Fruit fly (Drosophila melanogaster) whole organism, pupa: ENCODE results near the gene siz.

Experiments used
- CG13204 ChIP-seq: fragments of 200-800 bp; sonication (Bioruptor generic); optimal IDR thresholded peaks from 2 replicates; lab custom pipeline; 2018; ENCODE audit warnings: missing biosample characterization, mild to moderate bottlenecking, missing genetic modification characterization, moderate library complexity
- CG14655 ChIP-seq: fragments of 200-800 bp; sonication (Bioruptor generic); optimal IDR thresholded peaks from 3 replicates; lab custom pipeline; 2017; ENCODE audit warnings: mild to moderate bottlenecking, missing biosample characterization, missing genetic modification reagents, missing genetic modification characterization
- CG15710 ChIP-seq: fragments of 200-800 bp; sonication (Bioruptor generic); optimal IDR thresholded peaks from 2 replicates; lab custom pipeline; 2018; ENCODE audit warnings: missing biosample characterization, mild to moderate bottlenecking, missing genetic modification characterization, moderate library complexity
- CG17806 ChIP-seq: fragments of 200-800 bp; sonication (Bioruptor generic); optimal IDR thresholded peaks from 2 replicates; lab custom pipeline; 2018; ENCODE audit warnings: missing biosample characterization, mild to moderate bottlenecking, missing genetic modification characterization, moderate library complexity
- CG34367 ChIP-seq: fragments of 200-800 bp; sonication (Bioruptor generic); optimal IDR thresholded peaks from 2 replicates; lab custom pipeline; 2018; ENCODE audit warnings: missing biosample characterization, mild to moderate bottlenecking, missing genetic modification characterization
- CG4496 ChIP-seq: fragments of 200-800 bp; sonication (Bioruptor generic); IDR thresholded peaks from 3 replicates; pipeline ENCODE4 v1.3.6; 2022; ENCODE audit warnings: missing biosample characterization, missing genetic modification characterization
- CG8159 ChIP-seq: fragments of 200-800 bp; sonication (Bioruptor generic); optimal IDR thresholded peaks from 3 replicates; lab custom pipeline; 2018; ENCODE audit warnings: missing biosample characterization, mild to moderate bottlenecking, missing genetic modification characterization, moderate library complexity
- CG9948 ChIP-seq: fragments of 200-800 bp; sonication (Bioruptor generic); optimal IDR thresholded peaks from 2 replicates; lab custom pipeline; 2018; ENCODE audit warnings: missing biosample characterization, mild to moderate bottlenecking, missing genetic modification characterization, moderate library complexity
- EcR ChIP-seq: fragments of 200-800 bp; sonication (Bioruptor generic); optimal IDR thresholded peaks from 3 replicates; lab custom pipeline; 2019; ENCODE audit warnings: missing biosample characterization, missing genetic modification characterization, mild to moderate bottlenecking, moderate library complexity, missing genetic modification reagents
- Pif1B ChIP-seq: fragments of 200-800 bp; sonication (Bioruptor generic); optimal IDR thresholded peaks from 3 replicates; lab custom pipeline; 2016; ENCODE audit warnings: missing biosample characterization, missing genetic modification characterization
- fd96Ca ChIP-seq: fragments of 200-800 bp; sonication (Bioruptor generic); IDR thresholded peaks from 3 replicates; pipeline ENCODE4 v1.3.6; 2022; ENCODE audit warnings: missing biosample characterization, missing genetic modification characterization
- gl ChIP-seq: fragments of 200-800 bp; sonication (Bioruptor generic); optimal IDR thresholded peaks from 2 replicates; lab custom pipeline; 2018; ENCODE audit warnings: missing biosample characterization, mild to moderate bottlenecking, missing genetic modification characterization
- rn ChIP-seq: fragments of 200-800 bp; sonication (Bioruptor generic); IDR thresholded peaks from 2 replicates; pipeline ENCODE4 v1.3.6; 2022; ENCODE audit warnings: missing biosample characterization, missing genetic modification characterization

DNA sequence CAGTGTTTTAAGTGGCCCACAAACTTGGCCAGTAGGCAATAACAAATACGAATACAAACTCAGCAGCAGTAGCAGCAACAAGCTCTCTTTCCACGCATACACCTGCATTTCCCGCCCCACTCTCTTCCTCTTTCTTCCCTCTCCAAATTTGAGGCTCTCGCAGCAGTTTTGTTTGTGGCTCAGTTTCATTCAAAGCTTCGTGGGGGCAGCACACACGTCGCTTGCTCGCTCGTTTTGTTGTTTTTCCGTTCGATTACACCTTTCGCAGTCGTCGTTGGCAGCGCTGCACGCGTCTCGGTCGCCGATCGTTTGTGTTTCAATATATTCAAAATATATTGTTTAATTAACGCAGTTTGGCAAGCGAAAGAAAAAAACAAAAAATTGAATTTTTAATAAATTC is 24.3 kb downstream of the siz start:
- peak; percentile 19 for TF ChIP-seq CG15710 (tag; lab: Kevin White, UChicago)
- no peak for TF ChIP-seq CG9948 (tag; lab: Kevin White, UChicago)
- no peak for TF ChIP-seq CG34367 (tag; lab: Kevin White, UChicago)
- no peak for TF ChIP-seq CG8159 (tag; lab: Kevin White, UChicago)
- no peak for TF ChIP-seq CG17806 (tag; lab: Kevin White, UChicago)
- TF ChIP-seq CG4496 (GFP tag; lab: Robert Waterston, UW), result peak; percentile 67
- peak; percentile 48; the same call in 1 of the 3 replicates for TF ChIP-seq fd96Ca (GFP tag; lab: Robert Waterston, UW)
- TF ChIP-seq CG13204 (GFP tag; lab: Kevin White, UChicago), result peak; percentile 71
- TF ChIP-seq Pif1B (GFP tag; lab: Kevin White, UChicago), result peak; percentile 40
- 0 out of 2 replicates have a peak, but pooled peaks have one; percentile 11 for TF ChIP-seq rn (GFP tag; lab: Robert Waterston, UW)
- peak; percentile 12 for TF ChIP-seq gl (tag; lab: Kevin White, UChicago)
- peak; percentile 48 for TF ChIP-seq EcR (GFP tag; lab: Kevin White, UChicago)
- TF ChIP-seq CG14655 (GFP tag; lab: Kevin White, UChicago), result no peak
